Worm (Caenorhabditis elegans) whole organism, L2 larva: ENCODE measurements around the gene F32D8.13.

Experiments used
- C34F6.9 ChIP-seq: fragments of 150-350 bp; optimal IDR thresholded peaks from 2 replicates; lab custom pipeline; 2014; ENCODE audit warnings: missing biosample characterization, missing genetic modification characterization
- F13H6.1 ChIP-seq: sonication (generic microtip); optimal IDR thresholded peaks from 2 replicates; lab custom pipeline; 2016; ENCODE audit warnings: missing genetic modification characterization, missing compliant biosample characterization
- R02D3.7 ChIP-seq: fragments of 150-350 bp; optimal IDR thresholded peaks from 2 replicates; lab custom pipeline; 2014; ENCODE audit warnings: missing biosample characterization, missing genetic modification characterization
- Y55F3AM.14 ChIP-seq: fragments of 200-800 bp; sonication (Bioruptor generic); optimal IDR thresholded peaks from 2 replicates; lab custom pipeline; 2018; ENCODE audit warnings: mild to moderate bottlenecking, missing genetic modification characterization, missing compliant biosample characterization
- ZK546.5 ChIP-seq: sonication (generic microtip); optimal IDR thresholded peaks from 2 replicates; lab custom pipeline; 2017; ENCODE audit warnings: missing biosample characterization, missing genetic modification characterization
- alr-1 ChIP-seq: fragments of 150-350 bp; optimal IDR thresholded peaks from 2 replicates; lab custom pipeline; 2014; ENCODE audit warnings: missing biosample characterization, missing genetic modification characterization
- aly-2 ChIP-seq: fragments of 150-350 bp; optimal IDR thresholded peaks from 2 replicates; lab custom pipeline; 2014; ENCODE audit warnings: missing biosample characterization, missing genetic modification characterization
- ama-1 ChIP-seq: fragments of 150-350 bp; optimal IDR thresholded peaks from 2 replicates; lab custom pipeline; 2018; ENCODE audit warnings: inconsistent platforms
- blmp-1 ChIP-seq: sonication (generic microtip); optimal IDR thresholded peaks from 2 replicates; lab custom pipeline; 2017; ENCODE audit warnings: missing genetic modification characterization, mild to moderate bottlenecking, missing compliant biosample characterization, antibody characterized with exemption, moderate library complexity; ENCODE audit not compliant: insufficient read depth
- ceh-16 ChIP-seq: fragments of 150-350 bp; optimal IDR thresholded peaks from 2 replicates; lab custom pipeline; 2014; ENCODE audit warnings: missing biosample characterization, missing genetic modification characterization
- ceh-82 ChIP-seq: fragments of 150-350 bp; optimal IDR thresholded peaks from 2 replicates; lab custom pipeline; 2014; ENCODE audit warnings: missing biosample characterization, missing genetic modification characterization
- crh-2 ChIP-seq: sonication (generic microtip); optimal IDR thresholded peaks from 2 replicates; lab custom pipeline; 2017; ENCODE audit warnings: missing biosample characterization, missing genetic modification characterization
- dmd-4 ChIP-seq: sonication (generic microtip); optimal IDR thresholded peaks from 2 replicates; lab custom pipeline; 2017; ENCODE audit warnings: missing biosample characterization, missing genetic modification characterization
- egl-27 ChIP-seq: sonication (generic microtip); optimal IDR thresholded peaks from 3 replicates; lab custom pipeline; 2017; ENCODE audit warnings: missing biosample characterization, missing genetic modification reagents, missing genetic modification characterization
- elt-1 ChIP-seq: fragments of 150-350 bp; optimal IDR thresholded peaks from 2 replicates; lab custom pipeline; 2014; ENCODE audit warnings: missing biosample characterization, missing genetic modification characterization
- elt-3 ChIP-seq: sonication (generic microtip); optimal IDR thresholded peaks from 2 replicates; lab custom pipeline; 2017; ENCODE audit warnings: missing biosample characterization, missing genetic modification characterization
- fos-1 ChIP-seq: fragments of 150-350 bp; optimal IDR thresholded peaks from 2 replicates; lab custom pipeline; 2014; ENCODE audit warnings: missing biosample characterization, missing genetic modification characterization
- gmeb-1 ChIP-seq: fragments of 150-350 bp; optimal IDR thresholded peaks from 2 replicates; lab custom pipeline; 2014; ENCODE audit warnings: missing biosample characterization, missing genetic modification characterization
- lin-11 ChIP-seq: fragments of 150-350 bp; sonication (generic microtip); optimal IDR thresholded peaks from 2 replicates; lab custom pipeline; 2014; ENCODE audit warnings: missing biosample characterization, missing genetic modification characterization, inconsistent platforms, mixed read lengths
- lin-13 ChIP-seq: fragments of 150-350 bp; optimal IDR thresholded peaks from 2 replicates; lab custom pipeline; 2014; ENCODE audit warnings: missing biosample characterization, missing genetic modification reagents, missing genetic modification characterization
- lin-39 ChIP-seq: fragments of 150-350 bp; optimal IDR thresholded peaks from 2 replicates; lab custom pipeline; 2014; ENCODE audit warnings: missing biosample characterization, missing genetic modification reagents, missing genetic modification characterization
- lsy-2 ChIP-seq, 2 experiments: fragments of 150-350 bp in 1 of 2; sonication (generic microtip) in 1 of 2; optimal IDR thresholded peaks; 2 replicates each; lab custom pipeline; 2014 to 2017; ENCODE audit warnings: missing biosample characterization in 2 of 2, missing genetic modification characterization in 2 of 2
- mab-5 ChIP-seq: fragments of 150-350 bp; optimal IDR thresholded peaks from 2 replicates; lab custom pipeline; 2014; ENCODE audit warnings: missing biosample characterization, missing genetic modification characterization
- mbf-1 ChIP-seq: sonication (generic microtip); optimal IDR thresholded peaks from 2 replicates; lab custom pipeline; 2017; ENCODE audit warnings: missing biosample characterization, missing genetic modification characterization
- mdl-1 ChIP-seq, 2 experiments: fragments of 150-350 bp in 1 of 2; sonication (generic microtip) in 1 of 2; optimal IDR thresholded peaks; 2 replicates each; lab custom pipeline; 2017; ENCODE audit warnings: missing biosample characterization in 2 of 2, missing genetic modification characterization in 2 of 2
- nhr-10 ChIP-seq: sonication (generic microtip); optimal IDR thresholded peaks from 2 replicates; lab custom pipeline; 2017; ENCODE audit warnings: missing biosample characterization, missing genetic modification characterization
- nhr-11 ChIP-seq: fragments of 150-350 bp; optimal IDR thresholded peaks from 2 replicates; lab custom pipeline; 2014; ENCODE audit warnings: missing biosample characterization, missing genetic modification characterization
- nhr-12 ChIP-seq: fragments of 150-350 bp; optimal IDR thresholded peaks from 2 replicates; lab custom pipeline; 2014; ENCODE audit warnings: missing biosample characterization, missing genetic modification characterization
- nhr-129 ChIP-seq: fragments of 150-350 bp; optimal IDR thresholded peaks from 2 replicates; lab custom pipeline; 2014; ENCODE audit warnings: missing biosample characterization, missing genetic modification characterization
- nhr-21 ChIP-seq: fragments of 150-350 bp; optimal IDR thresholded peaks from 2 replicates; lab custom pipeline; 2014; ENCODE audit warnings: missing biosample characterization, missing genetic modification characterization
- nhr-23 ChIP-seq: fragments of 150-350 bp; optimal IDR thresholded peaks from 2 replicates; lab custom pipeline; 2014; ENCODE audit warnings: missing biosample characterization, missing genetic modification reagents, missing genetic modification characterization
- nhr-237 ChIP-seq: fragments of 150-350 bp; optimal IDR thresholded peaks from 2 replicates; lab custom pipeline; 2014; ENCODE audit warnings: missing biosample characterization, missing genetic modification characterization
- nhr-25 ChIP-seq: fragments of 150-350 bp; sonication (generic microtip); optimal IDR thresholded peaks from 3 replicates; lab custom pipeline; 2014; ENCODE audit warnings: missing biosample characterization, missing genetic modification characterization
- nhr-6 ChIP-seq: fragments of 150-350 bp; optimal IDR thresholded peaks from 2 replicates; lab custom pipeline; 2014; ENCODE audit warnings: missing biosample characterization, missing genetic modification characterization
- nhr-77 ChIP-seq: fragments of 150-350 bp; optimal IDR thresholded peaks from 2 replicates; lab custom pipeline; 2014; ENCODE audit warnings: missing biosample characterization, missing genetic modification characterization
- peb-1 ChIP-seq: fragments of 150-350 bp; optimal IDR thresholded peaks from 2 replicates; lab custom pipeline; 2014; ENCODE audit warnings: missing biosample characterization, missing genetic modification characterization
- sem-4 ChIP-seq: fragments of 150-350 bp; optimal IDR thresholded peaks from 2 replicates; lab custom pipeline; 2014; ENCODE audit warnings: missing biosample characterization, missing genetic modification reagents, missing genetic modification characterization
- skn-1 ChIP-seq: sonication (generic microtip); optimal IDR thresholded peaks from 2 replicates; lab custom pipeline; 2017; ENCODE audit warnings: missing biosample characterization, missing genetic modification characterization
- sma-3 ChIP-seq: sonication (generic microtip); optimal IDR thresholded peaks from 2 replicates; lab custom pipeline; 2016; ENCODE audit warnings: missing genetic modification reagents, missing genetic modification characterization, missing compliant biosample characterization
- sma-9 ChIP-seq, 2 experiments: fragments of 150-350 bp in 1 of 2; sonication (generic microtip) in 1 of 2; optimal IDR thresholded peaks; 2 replicates each; lab custom pipeline; 2014 to 2016; ENCODE audit warnings: missing genetic modification characterization in 2 of 2, mild to moderate bottlenecking in 1 of 2, missing biosample characterization in 1 of 2, missing compliant biosample characterization in 1 of 2, missing genetic modification reagents in 1 of 2, moderate library complexity in 1 of 2
- snpc-4 ChIP-seq: fragments of 150-350 bp; optimal IDR thresholded peaks from 2 replicates; lab custom pipeline; 2014; ENCODE audit warnings: missing biosample characterization, missing genetic modification characterization
- unc-39 ChIP-seq: fragments of 150-350 bp; optimal IDR thresholded peaks from 2 replicates; lab custom pipeline; 2014; ENCODE audit warnings: missing biosample characterization, missing genetic modification characterization
- unc-55 ChIP-seq: fragments of 150-350 bp; sonication (generic microtip); optimal IDR thresholded peaks from 3 replicates; lab custom pipeline; 2014; ENCODE audit warnings: missing biosample characterization, missing genetic modification reagents, missing genetic modification characterization
- unc-62 ChIP-seq: fragments of 150-350 bp; optimal IDR thresholded peaks from 2 replicates; lab custom pipeline; 2014; ENCODE audit warnings: missing biosample characterization, missing genetic modification reagents, missing genetic modification characterization
- zag-1 ChIP-seq: fragments of 150-350 bp; optimal IDR thresholded peaks from 2 replicates; lab custom pipeline; 2014; ENCODE audit warnings: missing biosample characterization, missing genetic modification characterization
- ztf-1 ChIP-seq: fragments of 200-800 bp; sonication (Bioruptor generic); conservative IDR thresholded peaks from 2 replicates; pipeline ENCODE4 v1.3.6; 2022; ENCODE audit warnings: missing genetic modification characterization, missing compliant biosample characterization
- ztf-11 ChIP-seq: sonication (generic microtip); optimal IDR thresholded peaks from 2 replicates; lab custom pipeline; 2017; ENCODE audit warnings: missing biosample characterization, missing genetic modification characterization
- ztf-4 ChIP-seq: fragments of 150-350 bp; optimal IDR thresholded peaks from 2 replicates; lab custom pipeline; 2014; ENCODE audit warnings: missing biosample characterization, missing genetic modification characterization

The F32D8.13 gene

ce11 chrV:10858340-10858739 is 38.0 kb downstream of the F32D8.13 start (continued):
- no peak for TF ChIP-seq nhr-11 (tag; lab: Kevin White, UChicago)
- no peak for TF ChIP-seq elt-1 (tag; lab: Kevin White, UChicago)
- TF ChIP-seq zag-1: peak; percentile 84
- no peak for TF ChIP-seq elt-3
- peak; percentile 89 for TF ChIP-seq nhr-129 (tag; lab: Kevin White, UChicago)
- TF ChIP-seq lin-13 (GFP tag; lab: Kevin White, UChicago): peak; percentile 37
- TF ChIP-seq nhr-12 (tag; lab: Kevin White, UChicago): peak; percentile 10
- peak; percentile 62 for TF ChIP-seq crh-2 (tag; lab: Kevin White, UChicago)
- peak; percentile 76 for TF ChIP-seq ztf-4 (tag; lab: Kevin White, UChicago)

- TF ChIP-seq ztf-4 (tag; lab: Kevin White, UChicago): no peak
- TF ChIP-seq ceh-16: no peak
- no peak for TF ChIP-seq lin-11
- no peak for TF ChIP-seq unc-62
- TF ChIP-seq mbf-1 (tag; lab: Kevin White, UChicago): no peak
- no peak for TF ChIP-seq sem-4 (tag; lab: Kevin White, UChicago)
- TF ChIP-seq nhr-11 (tag; lab: Kevin White, UChicago): no peak
- TF ChIP-seq R02D3.7 (tag; lab: Kevin White, UChicago): no peak
- TF ChIP-seq unc-39 (tag; lab: Kevin White, UChicago): no peak
- TF ChIP-seq C34F6.9 (tag; lab: Kevin White, UChicago): peak; percentile 43
- TF ChIP-seq blmp-1: peak; percentile 15
- TF ChIP-seq nhr-129 (tag; lab: Kevin White, UChicago): peak; percentile 78
- TF ChIP-seq Y55F3AM.14 (GFP tag; lab: Kevin White, UChicago): peak; percentile 82
- no peak for TF ChIP-seq nhr-237 (tag; lab: Kevin White, UChicago)
- peak; percentile 14 for TF ChIP-seq fos-1 (tag; lab: Kevin White, UChicago)
- no peak for TF ChIP-seq nhr-10 (tag; lab: Kevin White, UChicago)
- TF ChIP-seq ztf-1 (GFP tag; lab: Robert Waterston, UW): no peak
- TF ChIP-seq nhr-23 (tag; lab: Kevin White, UChicago): no peak
- no peak for TF ChIP-seq elt-3
- no peak for TF ChIP-seq crh-2 (tag; lab: Kevin White, UChicago)
- no peak for TF ChIP-seq nhr-6 (tag; lab: Kevin White, UChicago)
- TF ChIP-seq lin-39: no peak
- TF ChIP-seq elt-1 (tag; lab: Kevin White, UChicago): no peak
- no peak for TF ChIP-seq dmd-4
- TF ChIP-seq ztf-11 (tag; lab: Kevin White, UChicago): no peak
- no peak for TF ChIP-seq aly-2
- peak; percentile 52 for TF ChIP-seq F13H6.1
- TF ChIP-seq mab-5 (tag; lab: Kevin White, UChicago): no peak
- no peak for TF ChIP-seq skn-1 (tag; lab: Kevin White, UChicago)
- no peak for TF ChIP-seq ceh-82 (tag; lab: Kevin White, UChicago)
- TF ChIP-seq nhr-77: no peak
- no peak for TF ChIP-seq gmeb-1
- no peak for TF ChIP-seq snpc-4 (tag; lab: Kevin White, UChicago)
- no peak for TF ChIP-seq ZK546.5 (tag; lab: Kevin White, UChicago)
- no peak for TF ChIP-seq zag-1
- TF ChIP-seq unc-55 (GFP tag; lab: Kevin White, UChicago): peak; percentile 38
- TF ChIP-seq lin-13 (GFP tag; lab: Kevin White, UChicago): no peak
- TF ChIP-seq mdl-1 (tag; optimal IDR thresholded peaks at IDR 0.05; lab: Kevin White, UChicago): no peak
- no peak for TF ChIP-seq nhr-21 (tag; lab: Kevin White, UChicago)
- TF ChIP-seq ama-1 (lab: Kevin White, UChicago): no peak
- no peak for TF ChIP-seq alr-1 (tag; lab: Kevin White, UChicago)
- TF ChIP-seq nhr-12 (tag; lab: Kevin White, UChicago): no peak
- peak in 1 of 2 experiments; percentile 21 for TF ChIP-seq lsy-2 (tag; optimal IDR thresholded peaks at IDR 0.05; lab: Kevin White, UChicago)
- TF ChIP-seq peb-1 (tag; lab: Kevin White, UChicago): no peak
- peak; percentile 4 for TF ChIP-seq egl-27
- TF ChIP-seq sma-9 (GFP tag; optimal IDR thresholded peaks at IDR 0.05; lab: Kevin White, UChicago): peak; percentile 8
- no peak for TF ChIP-seq sma-9 (tag; optimal IDR thresholded peaks at IDR 0.05; lab: Kevin White, UChicago)
- peak; percentile 16 for TF ChIP-seq sma-3
- no peak for TF ChIP-seq nhr-25 (tag; lab: Kevin White, UChicago)
- TF ChIP-seq, all 48 proteins: peak for 11
Observed at ce11 chrV:10856901-10857637, 39.3 kb downstream of the F32D8.13 start.
